Worm (Caenorhabditis elegans): Measurements from ENCODE around the gene Y110A2AL.9.
A peak's percentile ranks its signal among the peaks of the same experiment; 100 is the strongest.

Gene Y110A2AL.9

ce11 chrII:2857559-2857958 lies 8.9 kb downstream of the Y110A2AL.9 start:
- TF ChIP-seq elt-1 (tag; optimal IDR thresholded peaks at IDR 0.05; ENCODE audit: borderline replicate concordance, insufficient read depth) (peak; percentile 49), mab-5 (tag; optimal IDR thresholded peaks at IDR 0.05) (no peak), ceh-39 (tag; optimal IDR thresholded peaks at IDR 0.05) (no peak)

- TF ChIP-seq sptf-1 (tag; optimal IDR thresholded peaks at IDR 0.05) (no peak), sem-2 (GFP tag; optimal IDR thresholded peaks at IDR 0.05) (no peak)
Observed at ce11 chrII:2856114-2856513, 10.3 kb downstream of the Y110A2AL.9 start.

- TF ChIP-seq unc-120 (tag; optimal IDR thresholded peaks at IDR 0.05; ENCODE audit: poor library complexity, severe bottlenecking) (no peak), flh-1 (GFP tag; optimal IDR thresholded peaks at IDR 0.05) (no peak), blmp-1 (tag; optimal IDR thresholded peaks at IDR 0.05) (peak; percentile 24)
Observed at ce11 chrII:2854794-2855193, 11.6 kb downstream of the Y110A2AL.9 start.

ce11 chrII:2853767-2854166 lies 12.7 kb downstream of the Y110A2AL.9 start:
- TF ChIP-seq bed-3 (GFP tag; optimal IDR thresholded peaks at IDR 0.05) = no peak
- no peak for TF ChIP-seq ztf-11 (tag; optimal IDR thresholded peaks at IDR 0.05)
- no peak for TF ChIP-seq drap-1 (GFP tag; optimal IDR thresholded peaks at IDR 0.05)

ce11 chrII:2852493-2852892 lies 13.9 kb downstream of the Y110A2AL.9 start, which contains the start of gene ptc-3:
Gene ptc-3, minus strand, starts transcription at chrII:2852593.
- TF ChIP-seq pha-4 (tag; optimal IDR thresholded peaks at IDR 0.05) = no peak

- TF ChIP-seq ceh-43 (GFP tag; optimal IDR thresholded peaks at IDR 0.05) (no peak), unc-62 (GFP tag; optimal IDR thresholded peaks at IDR 0.05) (no peak), unc-39 (tag; optimal IDR thresholded peaks at IDR 0.05) (no peak), lin-13 (tag; optimal IDR thresholded peaks at IDR 0.05) (no peak), tbx-8 (GFP tag; optimal IDR thresholded peaks at IDR 0.05) (no peak), elt-3 (tag; optimal IDR thresholded peaks at IDR 0.05) (no peak), ces-1 (GFP tag; optimal IDR thresholded peaks at IDR 0.05) (no peak), ceh-39 (tag; optimal IDR thresholded peaks at IDR 0.05) (no peak), blmp-1 (tag; optimal IDR thresholded peaks at IDR 0.05) (no peak), ceh-83 (GFP tag; optimal IDR thresholded peaks at IDR 0.05) (no peak), mls-2 (tag; optimal IDR thresholded peaks at IDR 0.05) (no peak)
Observed at ce11 chrII:2846552-2846951, 19.9 kb downstream of the Y110A2AL.9 start.

ce11 chrII:2845674-2846073 lies 20.8 kb downstream of the Y110A2AL.9 start:
- TF ChIP-seq tbx-8 (GFP tag; optimal IDR thresholded peaks at IDR 0.05) = no peak
- TF ChIP-seq pha-4 (tag; optimal IDR thresholded peaks at IDR 0.05) = no peak
- TF ChIP-seq lsy-2 (tag; optimal IDR thresholded peaks at IDR 0.05) = no peak
- no peak for TF ChIP-seq zip-8 (tag; optimal IDR thresholded peaks at IDR 0.05)
- TF ChIP-seq ceh-43 (GFP tag; optimal IDR thresholded peaks at IDR 0.05) = no peak
- TF ChIP-seq flh-1 (GFP tag; optimal IDR thresholded peaks at IDR 0.05) = no peak
- no peak for TF ChIP-seq blmp-1 (tag; optimal IDR thresholded peaks at IDR 0.05)
- TF ChIP-seq nhr-76 (tag; optimal IDR thresholded peaks at IDR 0.05) = no peak
- no peak for TF ChIP-seq unc-120 (tag; optimal IDR thresholded peaks at IDR 0.05; ENCODE audit: poor library complexity, severe bottlenecking)
- no peak for TF ChIP-seq ceh-83 (GFP tag; optimal IDR thresholded peaks at IDR 0.05)
- no peak for TF ChIP-seq elt-3 (tag; optimal IDR thresholded peaks at IDR 0.05)
- no peak for TF ChIP-seq ztf-11 (tag; optimal IDR thresholded peaks at IDR 0.05)
- no peak for TF ChIP-seq drap-1 (GFP tag; optimal IDR thresholded peaks at IDR 0.05)
- TF ChIP-seq nhr-237 (tag; optimal IDR thresholded peaks at IDR 0.05) = no peak

ce11 chrII:2843088-2843487 lies 23.4 kb downstream of the Y110A2AL.9 start, which contains the start of gene Y110A2AL.7:
Gene Y110A2AL.7, minus strand, starts transcription at chrII:2843188.
- no peak for TF ChIP-seq unc-62 (GFP tag; optimal IDR thresholded peaks at IDR 0.05)
- no peak for TF ChIP-seq elt-1 (tag; optimal IDR thresholded peaks at IDR 0.05; ENCODE audit: borderline replicate concordance, insufficient read depth)
- no peak for TF ChIP-seq unc-120 (tag; optimal IDR thresholded peaks at IDR 0.05; ENCODE audit: poor library complexity, severe bottlenecking)
- no peak for TF ChIP-seq nhr-2 (tag; optimal IDR thresholded peaks at IDR 0.05)
- no peak for TF ChIP-seq snpc-4 (tag; optimal IDR thresholded peaks at IDR 0.05)
- no peak for TF ChIP-seq ztf-11 (tag; optimal IDR thresholded peaks at IDR 0.05)
- no peak for TF ChIP-seq ces-1 (GFP tag; optimal IDR thresholded peaks at IDR 0.05)
- TF ChIP-seq lsy-2 (tag; optimal IDR thresholded peaks at IDR 0.05) = no peak
- no peak for TF ChIP-seq mep-1 (tag; optimal IDR thresholded peaks at IDR 0.05)
- no peak for TF ChIP-seq mab-5 (tag; optimal IDR thresholded peaks at IDR 0.05)
- no peak for TF ChIP-seq pha-4 (tag; optimal IDR thresholded peaks at IDR 0.05)
- no peak for TF ChIP-seq nhr-76 (tag; optimal IDR thresholded peaks at IDR 0.05)
